Fruit fly (Drosophila melanogaster): ENCODE results near the gene CG34250.

DNA sequence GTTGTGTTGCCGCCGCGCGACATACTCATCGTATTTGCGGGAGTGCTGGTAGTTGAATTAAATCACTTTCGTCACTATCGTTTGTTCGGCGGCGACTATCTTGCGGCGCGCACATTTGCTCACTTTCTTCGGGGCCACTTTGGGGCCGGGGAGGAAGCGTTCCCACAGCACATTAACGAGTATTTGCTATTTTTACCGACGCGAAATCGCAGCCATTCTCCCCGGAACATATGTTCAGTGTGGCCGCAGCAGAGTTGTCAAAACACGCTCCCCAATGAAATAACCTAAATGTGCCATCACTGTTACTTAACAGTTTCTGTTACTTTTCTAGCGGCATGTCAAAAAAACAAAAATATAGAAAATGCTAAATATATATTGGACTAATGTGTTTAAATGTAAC lies 43.1 kb upstream of the CG34250 start, which contains the start of gene frc:
- TF ChIP-seq psq (optimal IDR thresholded peaks at IDR 0.05): no peak
- TF ChIP-seq Dll (optimal IDR thresholded peaks at IDR 0.05): no peak
- no peak for TF ChIP-seq usp (GFP tag; optimal IDR thresholded peaks at IDR 0.05)
